Fruit fly (Drosophila melanogaster): ENCODE data around the gene Kots.
A peak's percentile ranks its signal among the peaks of the same experiment; 100 is the strongest.

The Kots gene

dm6 chr3R:13997762-13998161, 33.8 kb upstream of the Kots start (continued):
- TF ChIP-seq grn (GFP tag; optimal IDR thresholded peaks at IDR 0.05) (peak; percentile 26), sna (GFP tag; IDR thresholded peaks at IDR 0.05; ENCODE audit: partially characterized antibody) (no peak), H2.0 (GFP tag; IDR thresholded peaks at IDR 0.05) (no peak), MBD-R2 (GFP tag; IDR thresholded peaks at IDR 0.05) (0 out of 2 replicates have a peak, but pooled peaks have one; percentile 25), CG14441 (GFP tag; IDR thresholded peaks at IDR 0.05) (0 out of 2 replicates have a peak, but pooled peaks have one; percentile 31), CG32532 (GFP tag; IDR thresholded peaks at IDR 0.05) (peak; percentile 20; the same call in 1 of the 2 replicates), crol (GFP tag; IDR thresholded peaks at IDR 0.05) (peak; percentile 29), Hr51 (GFP tag; optimal IDR thresholded peaks at IDR 0.05) (no peak), CG10654 (GFP tag; optimal IDR thresholded peaks at IDR 0.05) (no peak), sd (tag; optimal IDR thresholded peaks at IDR 0.05) (peak; percentile 18), Nf-YA (GFP tag; IDR thresholded peaks at IDR 0.05) (no peak), tup (GFP tag; optimal IDR thresholded peaks at IDR 0.05) (no peak), CG3838 (GFP tag; optimal IDR thresholded peaks at IDR 0.05) (no peak), Antp (GFP tag; optimal IDR thresholded peaks at IDR 0.05) (peak; percentile 7), CG13424 (tag; optimal IDR thresholded peaks at IDR 0.05) (no peak), row (GFP tag; IDR thresholded peaks at IDR 0.05) (peak; percentile 60), kni (GFP tag; optimal IDR thresholded peaks at IDR 0.05) (peak; percentile 77), chinmo (GFP tag; IDR thresholded peaks at IDR 0.05; ENCODE audit: partially characterized antibody) (0 out of 4 replicates have a peak, but pooled peaks have one; percentile 52), pros (GFP tag; optimal IDR thresholded peaks at IDR 0.05) (peak; percentile 39), hb (GFP tag; IDR thresholded peaks at IDR 0.05; ENCODE audit: partially characterized antibody) (no peak), lmd (GFP tag; IDR thresholded peaks at IDR 0.05) (peak; percentile 25; the same call in 1 of the 2 replicates), vvl (GFP tag; IDR thresholded peaks at IDR 0.05) (peak; percentile 13; the same call in 1 of the 2 replicates), tgo (GFP tag; IDR thresholded peaks at IDR 0.05) (no peak; the same call in 2 of the 3 replicates), nau (GFP tag; optimal IDR thresholded peaks at IDR 0.05) (no peak), cwo (GFP tag; optimal IDR thresholded peaks at IDR 0.05) (peak; percentile 12), CG15269 (tag; optimal IDR thresholded peaks at IDR 0.05) (peak; percentile 28), bcd (GFP tag; optimal IDR thresholded peaks at IDR 0.05) (peak; percentile 22), tin (GFP tag; optimal IDR thresholded peaks at IDR 0.05) (no peak), CG13624 (GFP tag; optimal IDR thresholded peaks at IDR 0.05) (no peak), Dip2 (GFP tag; IDR thresholded peaks at IDR 0.05) (no peak), sqz (GFP tag; optimal IDR thresholded peaks at IDR 0.05) (peak; percentile 5), oc (tag; optimal IDR thresholded peaks at IDR 0.05) (peak; percentile 83), Dbx (GFP tag; IDR thresholded peaks at IDR 0.05) (0 out of 3 replicates have a peak, but pooled peaks have one; percentile 28), abd-A (tag; optimal IDR thresholded peaks at IDR 0.05) (peak; percentile 70), Mrtf (GFP tag; IDR thresholded peaks at IDR 0.05) (0 out of 3 replicates have a peak, but pooled peaks have one; percentile 31), Spps (tag; optimal IDR thresholded peaks at IDR 0.05) (no peak), al (GFP tag; IDR thresholded peaks at IDR 0.05) (no peak), CG12744 (GFP tag; optimal IDR thresholded peaks at IDR 0.05) (no peak), sug (tag; optimal IDR thresholded peaks at IDR 0.05) (peak; percentile 12), Elba2 (GFP tag; optimal IDR thresholded peaks at IDR 0.05) (no peak), CG6813 (GFP tag; optimal IDR thresholded peaks at IDR 0.05) (no peak), grau (tag; optimal IDR thresholded peaks at IDR 0.05) (peak; percentile 88), CG3281 (GFP tag; optimal IDR thresholded peaks at IDR 0.05) (no peak), CG34422 (GFP tag; IDR thresholded peaks at IDR 0.05) (0 out of 3 replicates have a peak, but pooled peaks have one; percentile 38), CG8290 (GFP tag; optimal IDR thresholded peaks at IDR 0.05) (no peak), CG8290 (tag; optimal IDR thresholded peaks at IDR 0.05) (peak in 1 of 2 experiments; percentile 62), Xrp1 (GFP tag; IDR thresholded peaks at IDR 0.05) (no peak), Gsc (GFP tag; IDR thresholded peaks at IDR 0.05) (no peak)
